Fruit fly (Drosophila melanogaster) whole organism, embryonic: Measurements from ENCODE around the gene Gr61a.

Experiments
- Blimp-1 ChIP-seq: fragments of 200-800 bp; sonication (Bioruptor generic); optimal IDR thresholded peaks from 3 replicates; lab custom pipeline; 2018; ENCODE audit warnings: missing biosample characterization, missing genetic modification characterization, mild to moderate bottlenecking, moderate library complexity, missing genetic modification reagents
- CG10147 ChIP-seq: fragments of 200-800 bp; sonication (Bioruptor generic); optimal IDR thresholded peaks from 2 replicates; lab custom pipeline; 2019; ENCODE audit warnings: missing biosample characterization, mild to moderate bottlenecking, missing genetic modification characterization, moderate library complexity
- CG10267 ChIP-seq: fragments of 200-800 bp; sonication (Bioruptor generic); optimal IDR thresholded peaks from 2 replicates; lab custom pipeline; 2018; ENCODE audit warnings: missing biosample characterization, mild to moderate bottlenecking, missing genetic modification characterization, moderate library complexity
- CG13287 ChIP-seq: fragments of 200-800 bp; sonication (Bioruptor generic); IDR thresholded peaks from 2 replicates; pipeline ENCODE4 v1.3.6; 2022; ENCODE audit warnings: missing biosample characterization, missing genetic modification characterization; ENCODE audit not compliant: partially characterized antibody
- CG13624 ChIP-seq: fragments of 200-800 bp; sonication (Bioruptor generic); optimal IDR thresholded peaks from 2 replicates; lab custom pipeline; 2016; ENCODE audit warnings: missing biosample characterization, missing genetic modification characterization
- CG14050 ChIP-seq: fragments of 200-800 bp; sonication (Bioruptor generic); IDR thresholded peaks from 3 replicates; pipeline ENCODE4 v1.3.6; 2022; ENCODE audit warnings: missing biosample characterization, missing genetic modification characterization
- CG1603 ChIP-seq: fragments of 200-800 bp; sonication (Bioruptor generic); optimal IDR thresholded peaks from 2 replicates; lab custom pipeline; 2019; ENCODE audit warnings: missing biosample characterization, mild to moderate bottlenecking, missing genetic modification characterization, moderate library complexity
- CG2678 ChIP-seq: fragments of 200-800 bp; sonication (Bioruptor generic); optimal IDR thresholded peaks from 3 replicates; lab custom pipeline; 2019; ENCODE audit warnings: missing biosample characterization, mild to moderate bottlenecking, missing genetic modification characterization, moderate library complexity
- CG34376 ChIP-seq: fragments of 200-800 bp; sonication (Bioruptor generic); optimal IDR thresholded peaks from 2 replicates; lab custom pipeline; 2018; ENCODE audit warnings: missing biosample characterization, mild to moderate bottlenecking, missing genetic modification characterization
- CG4730 ChIP-seq: fragments of 200-800 bp; sonication (Bioruptor generic); IDR thresholded peaks from 2 replicates; pipeline ENCODE4 v1.3.6; 2022; ENCODE audit warnings: missing biosample characterization, missing genetic modification characterization
- CG6175 ChIP-seq: fragments of 200-800 bp; sonication (Bioruptor generic); IDR thresholded peaks from 3 replicates; pipeline ENCODE4 v1.3.6; 2022; ENCODE audit warnings: missing biosample characterization, missing genetic modification characterization
- CG6765 ChIP-seq: fragments of 200-800 bp; sonication (Bioruptor generic); optimal IDR thresholded peaks from 3 replicates; lab custom pipeline; 2017; ENCODE audit warnings: missing biosample characterization, mild to moderate bottlenecking, missing genetic modification characterization
- CG7963 ChIP-seq: fragments of 200-800 bp; sonication (Bioruptor generic); IDR thresholded peaks from 3 replicates; pipeline ENCODE4 v1.3.6; 2022; ENCODE audit warnings: missing biosample characterization, missing genetic modification characterization; ENCODE audit not compliant: partially characterized antibody
- CG8359 ChIP-seq: fragments of 200-800 bp; sonication (Bioruptor generic); optimal IDR thresholded peaks from 2 replicates; lab custom pipeline; 2017; ENCODE audit warnings: missing biosample characterization, mild to moderate bottlenecking, missing genetic modification characterization, borderline replicate concordance
- CG9727 ChIP-seq: fragments of 200-800 bp; sonication (Bioruptor generic); optimal IDR thresholded peaks from 3 replicates; lab custom pipeline; 2017; ENCODE audit warnings: missing biosample characterization, mild to moderate bottlenecking, missing genetic modification characterization
- CrebB ChIP-seq: fragments of 200-800 bp; sonication (Bioruptor generic); optimal IDR thresholded peaks from 3 replicates; lab custom pipeline; 2018; ENCODE audit warnings: missing biosample characterization, mild to moderate bottlenecking, missing genetic modification characterization
- Deaf1 ChIP-seq: fragments of 200-800 bp; optimal IDR thresholded peaks from 3 replicates; lab custom pipeline; 2019; ENCODE audit warnings: missing biosample characterization, mild to moderate bottlenecking, missing genetic modification characterization, moderate library complexity
- Dp ChIP-seq: fragments of 200-800 bp; sonication (Bioruptor generic); optimal IDR thresholded peaks from 2 replicates; lab custom pipeline; 2018; ENCODE audit warnings: missing biosample characterization, mild to moderate bottlenecking, missing genetic modification characterization, moderate library complexity
- Drgx ChIP-seq: fragments of 200-800 bp; sonication (Bioruptor generic); IDR thresholded peaks from 2 replicates; pipeline ENCODE4 v1.3.6; 2022; ENCODE audit warnings: missing biosample characterization, missing genetic modification characterization
- E2f2 ChIP-seq: fragments of 200-800 bp; sonication (Bioruptor generic); IDR thresholded peaks from 2 replicates; pipeline ENCODE4 v1.3.6; 2022; ENCODE audit warnings: missing biosample characterization, missing genetic modification characterization
- Hand ChIP-seq: fragments of 200-800 bp; sonication (Bioruptor generic); optimal IDR thresholded peaks from 2 replicates; lab custom pipeline; 2017; ENCODE audit warnings: mild to moderate bottlenecking, missing biosample characterization, missing genetic modification reagents, missing genetic modification characterization
- MESR4 ChIP-seq: fragments of 200-800 bp; sonication (Bioruptor generic); optimal IDR thresholded peaks from 2 replicates; lab custom pipeline; 2018; ENCODE audit warnings: missing biosample characterization, mild to moderate bottlenecking, missing genetic modification characterization, moderate library complexity
- MTF-1 ChIP-seq: fragments of 200-800 bp; sonication (Bioruptor generic); optimal IDR thresholded peaks from 2 replicates; lab custom pipeline; 2018; ENCODE audit warnings: missing biosample characterization, mild to moderate bottlenecking, missing genetic modification characterization, borderline replicate concordance
- Meics ChIP-seq: fragments of 200-800 bp; sonication (Bioruptor generic); optimal IDR thresholded peaks from 2 replicates; lab custom pipeline; 2017; ENCODE audit warnings: missing biosample characterization, mild to moderate bottlenecking, missing genetic modification characterization
- Opbp ChIP-seq: fragments of 200-800 bp; sonication (Bioruptor generic); IDR thresholded peaks from 3 replicates; pipeline ENCODE4 v1.3.6; 2022; ENCODE audit warnings: missing biosample characterization, missing genetic modification characterization; ENCODE audit not compliant: partially characterized antibody
- Tbp ChIP-seq: fragments of >200 bp; optimal IDR thresholded peaks from 2 replicates; lab custom pipeline; 2018; ENCODE audit warnings: missing biosample characterization, missing genetic modification characterization
- bbx ChIP-seq: fragments of 200-800 bp; sonication (Bioruptor generic); IDR thresholded peaks from 2 replicates; pipeline ENCODE4 v1.3.6; 2022; ENCODE audit warnings: missing biosample characterization, missing genetic modification characterization; ENCODE audit not compliant: partially characterized antibody
- crp ChIP-seq, 2 experiments: fragments of 200-800 bp; sonication (Bioruptor generic); optimal IDR thresholded peaks; 2 replicates in 1 of 2; 3 replicates in 1 of 2; lab custom pipeline; 2017; ENCODE audit warnings: missing biosample characterization in 2 of 2, missing genetic modification characterization in 2 of 2, mild to moderate bottlenecking in 1 of 2, moderate library complexity in 1 of 2
- dati ChIP-seq: fragments of 200-800 bp; sonication (Bioruptor generic); IDR thresholded peaks from 2 replicates; pipeline ENCODE4 v1.3.6; 2022; ENCODE audit warnings: missing biosample characterization, missing genetic modification characterization
- grn ChIP-seq: fragments of 200-800 bp; sonication (Bioruptor generic); optimal IDR thresholded peaks from 3 replicates; lab custom pipeline; 2017; ENCODE audit warnings: missing biosample characterization, missing genetic modification characterization
- gsb ChIP-seq: fragments of 200-800 bp; sonication (Bioruptor generic); IDR thresholded peaks from 2 replicates; pipeline ENCODE4 v1.3.6; 2022; ENCODE audit warnings: missing biosample characterization, missing genetic modification characterization
- hth ChIP-seq: fragments of >200 bp; optimal IDR thresholded peaks from 2 replicates; lab custom pipeline; 2017; ENCODE audit warnings: inconsistent platforms
- jumu ChIP-seq: fragments of 200-800 bp; sonication (Bioruptor generic); optimal IDR thresholded peaks from 3 replicates; lab custom pipeline; 2016; ENCODE audit warnings: missing biosample characterization, missing genetic modification characterization
- mam ChIP-seq: fragments of 200-800 bp; sonication (Bioruptor generic); optimal IDR thresholded peaks from 3 replicates; lab custom pipeline; 2016; ENCODE audit warnings: missing biosample characterization, missing genetic modification characterization
- nerfin-1 ChIP-seq: fragments of 200-800 bp; sonication (Bioruptor generic); optimal IDR thresholded peaks from 3 replicates; lab custom pipeline; 2019; ENCODE audit warnings: missing biosample characterization, mild to moderate bottlenecking, missing genetic modification characterization, moderate library complexity
- nmo ChIP-seq: fragments of 200-800 bp; sonication (Bioruptor generic); optimal IDR thresholded peaks from 2 replicates; lab custom pipeline; 2018; ENCODE audit warnings: missing biosample characterization, mild to moderate bottlenecking, missing genetic modification characterization, moderate library complexity
- onecut ChIP-seq: fragments of 200-800 bp; sonication (Bioruptor generic); IDR thresholded peaks from 2 replicates; pipeline ENCODE4 v1.3.6; 2022; ENCODE audit warnings: missing biosample characterization, missing genetic modification characterization
- pzg ChIP-seq: fragments of 200-800 bp; sonication (Bioruptor generic); optimal IDR thresholded peaks from 3 replicates; lab custom pipeline; 2018; ENCODE audit warnings: missing biosample characterization, mild to moderate bottlenecking, missing genetic modification characterization, moderate library complexity
- ranshi ChIP-seq: fragments of 200-800 bp; sonication (Bioruptor generic); IDR thresholded peaks from 2 replicates; pipeline ENCODE4 v1.3.6; 2022; ENCODE audit warnings: missing biosample characterization, missing genetic modification characterization
- repo ChIP-seq: fragments of 200-800 bp; sonication (Bioruptor generic); optimal IDR thresholded peaks from 2 replicates; lab custom pipeline; 2016; ENCODE audit warnings: missing biosample characterization, missing genetic modification characterization
- sc ChIP-seq, 3 experiments: fragments of >200 bp in 2 of 3; fragments of 200-800 bp in 1 of 3; sonication (Bioruptor generic) in 1 of 3; optimal IDR thresholded peaks; 2 replicates in 2 of 3; 3 replicates in 1 of 3; lab custom pipeline; 2017; ENCODE audit warnings: mild to moderate bottlenecking in 1 of 3, missing biosample characterization in 1 of 3, missing genetic modification characterization in 1 of 3, missing genetic modification reagents in 1 of 3
- slbo ChIP-seq: fragments of 200-800 bp; sonication (Bioruptor generic); IDR thresholded peaks from 2 replicates; pipeline ENCODE4 v1.3.6; 2022; ENCODE audit warnings: missing biosample characterization, missing genetic modification characterization
- sr ChIP-seq: fragments of 200-800 bp; sonication (Bioruptor generic); IDR thresholded peaks from 3 replicates; pipeline ENCODE4 v1.3.6; 2022; ENCODE audit warnings: missing biosample characterization, missing genetic modification characterization
- stwl ChIP-seq: fragments of 200-800 bp; sonication (Bioruptor generic); optimal IDR thresholded peaks from 3 replicates; lab custom pipeline; 2018; ENCODE audit warnings: missing biosample characterization, mild to moderate bottlenecking, missing genetic modification characterization, moderate library complexity
- toy ChIP-seq: fragments of 200-800 bp; sonication (Bioruptor generic); IDR thresholded peaks from 2 replicates; pipeline ENCODE4 v1.3.6; 2022; ENCODE audit warnings: missing biosample characterization, missing genetic modification characterization
- twi ChIP-seq: fragments of 200-800 bp; optimal IDR thresholded peaks from 2 replicates; lab custom pipeline; 2019; ENCODE audit warnings: missing biosample characterization, mild to moderate bottlenecking, missing genetic modification characterization, moderate library complexity
- unc-4 ChIP-seq: fragments of 200-800 bp; sonication (Bioruptor generic); IDR thresholded peaks from 2 replicates; pipeline ENCODE4 v1.3.6; 2022; ENCODE audit warnings: missing biosample characterization, missing genetic modification characterization; ENCODE audit not compliant: partially characterized antibody
- unpg ChIP-seq: fragments of 200-800 bp; sonication (Bioruptor generic); optimal IDR thresholded peaks from 3 replicates; lab custom pipeline; 2018; ENCODE audit warnings: missing biosample characterization, mild to moderate bottlenecking, missing genetic modification characterization, moderate library complexity
- vnd ChIP-seq: fragments of 200-800 bp; sonication (Bioruptor generic); IDR thresholded peaks from 3 replicates; pipeline ENCODE4 v1.3.6; 2022; ENCODE audit warnings: missing biosample characterization, missing genetic modification characterization; ENCODE audit not compliant: partially characterized antibody

Gene Gr61a

dm6 chr3L:835455-836034 is 5.7 kb upstream of the Gr61a start, which contains the start of gene CG42554 (continued):
- TF ChIP-seq jumu (no peak), CG6765 (GFP tag; lab: Kevin White, UChicago) (no peak), Opbp (GFP tag; lab: Robert Waterston, UW) (peak; percentile 56; the same call in 1 of the 3 replicates), Tbp (no peak), CG10147 (GFP tag; lab: Kevin White, UChicago) (no peak), CG9727 (GFP tag; lab: Kevin White, UChicago) (no peak), Hand (GFP tag; lab: Kevin White, UChicago) (no peak), E2f2 (GFP tag; lab: Robert Waterston, UW) (peak; percentile 92), Meics (GFP tag; lab: Kevin White, UChicago) (no peak), Blimp-1 (peak; percentile 90), CG13624 (GFP tag; lab: Kevin White, UChicago) (peak; percentile 60), unc-4 (GFP tag; lab: Robert Waterston, UW) (peak; percentile 68), CG14050 (GFP tag; lab: Robert Waterston, UW) (no peak), hth (lab: Kevin White, UChicago) (no peak), sc (optimal IDR thresholded peaks at IDR 0.05; lab: Kevin White, UChicago) (no peak), sc (GFP tag; optimal IDR thresholded peaks at IDR 0.05; lab: Kevin White, UChicago) (no peak), grn (GFP tag; lab: Kevin White, UChicago) (no peak), sr (GFP tag; lab: Robert Waterston, UW) (no peak), gsb (no peak), mam (GFP tag; lab: Kevin White, UChicago) (no peak), pzg (GFP tag; lab: Kevin White, UChicago) (peak; percentile 44), CG8359 (GFP tag; lab: Kevin White, UChicago) (no peak), CG34376 (no peak), Drgx (no peak), Deaf1 (tag; lab: Kevin White, UChicago) (no peak), dati (no peak), crp (GFP tag; optimal IDR thresholded peaks at IDR 0.05; lab: Kevin White, UChicago) (peak in 1 of 2 experiments; percentile 77), nmo (no peak), CG7963 (GFP tag; lab: Robert Waterston, UW) (no peak), slbo (GFP tag; lab: Robert Waterston, UW) (no peak), CG6175 (GFP tag; lab: Robert Waterston, UW) (no peak), toy (GFP tag; lab: Robert Waterston, UW) (no peak), Dp (peak; percentile 88), CG4730 (GFP tag; lab: Robert Waterston, UW) (no peak), stwl (tag; lab: Kevin White, UChicago) (peak; percentile 32), CG1603 (tag; lab: Kevin White, UChicago) (peak; percentile 20), onecut (GFP tag; lab: Robert Waterston, UW) (no peak), MTF-1 (GFP tag; lab: Kevin White, UChicago) (no peak), repo (GFP tag; lab: Kevin White, UChicago) (no peak), unpg (GFP tag; lab: Kevin White, UChicago) (no peak), ranshi (GFP tag; lab: Robert Waterston, UW) (no peak), CrebB (no peak), CG2678 (tag; lab: Kevin White, UChicago) (no peak), bbx (GFP tag; lab: Robert Waterston, UW) (peak; percentile 26; the same call in 1 of the 2 replicates), twi (tag; lab: Kevin White, UChicago) (peak; percentile 10), MESR4 (peak; percentile 45), vnd (no peak), CG10267 (tag; lab: Kevin White, UChicago) (peak; percentile 38), CG13287 (GFP tag; lab: Robert Waterston, UW) (peak; percentile 72), nerfin-1 (tag; lab: Kevin White, UChicago) (no peak)
